Fruit fly (Drosophila melanogaster) whole organism, wandering third instar larva: ENCODE measurements around the gene CG6398.

Experiments used
- Abd-B ChIP-seq: fragments of >200 bp; optimal IDR thresholded peaks from 2 replicates; lab custom pipeline; 2017; ENCODE audit warnings: missing biosample characterization, missing genetic modification characterization
- CG9705 ChIP-seq: fragments of 200-800 bp; sonication (Bioruptor generic); optimal IDR thresholded peaks from 2 replicates; lab custom pipeline; 2018; ENCODE audit warnings: missing biosample characterization, mild to moderate bottlenecking, missing genetic modification characterization
- Dif ChIP-seq: fragments of 200-275, 200-300 bp; sonication (Bioruptor generic); optimal IDR thresholded peaks from 2 replicates; lab custom pipeline; 2018; ENCODE audit warnings: missing biosample characterization, missing genetic modification characterization; ENCODE audit not compliant: partially characterized antibody
- GATAd ChIP-seq: sonication (Bioruptor generic); optimal IDR thresholded peaks from 2 replicates; lab custom pipeline; 2016; ENCODE audit warnings: missing biosample characterization, missing genetic modification characterization
- HLH106 ChIP-seq: fragments of 200-800 bp; optimal IDR thresholded peaks from 3 replicates; lab custom pipeline; 2019; ENCODE audit warnings: missing biosample characterization, mild to moderate bottlenecking, missing genetic modification characterization, moderate library complexity
- Hnf4 ChIP-seq: fragments of 200-800 bp; sonication (Bioruptor generic); optimal IDR thresholded peaks from 2 replicates; lab custom pipeline; 2016; ENCODE audit warnings: missing biosample characterization, mild to moderate bottlenecking, missing genetic modification characterization
- Hr83 ChIP-seq: fragments of 200-300 bp; sonication (Bioruptor generic); optimal IDR thresholded peaks from 2 replicates; lab custom pipeline; 2016; ENCODE audit warnings: missing biosample characterization, mild to moderate bottlenecking, missing genetic modification characterization, moderate library complexity; ENCODE audit not compliant: poor library complexity, severe bottlenecking
- Jra ChIP-seq: sonication (Bioruptor generic); optimal IDR thresholded peaks from 2 replicates; lab custom pipeline; 2016; ENCODE audit warnings: missing biosample characterization, missing genetic modification characterization
- OdsH ChIP-seq: fragments of 200-800 bp; sonication (Bioruptor generic); optimal IDR thresholded peaks from 2 replicates; lab custom pipeline; 2016; ENCODE audit warnings: missing biosample characterization, mild to moderate bottlenecking, missing genetic modification characterization
- Rel ChIP-seq, 2 experiments: fragments of 200-800 bp; sonication (Bioruptor generic) in 1 of 2; optimal IDR thresholded peaks; 2 replicates in 1 of 2; 3 replicates in 1 of 2; lab custom pipeline; 2016 to 2019; ENCODE audit warnings: mild to moderate bottlenecking in 2 of 2, missing biosample characterization in 2 of 2, missing genetic modification characterization in 2 of 2, moderate library complexity in 1 of 2
- Sp1 ChIP-seq: fragments of 200-800 bp; sonication (Bioruptor generic); optimal IDR thresholded peaks from 3 replicates; lab custom pipeline; 2019; ENCODE audit warnings: missing biosample characterization, mild to moderate bottlenecking, missing genetic modification characterization, moderate library complexity
- Vsx2 ChIP-seq: fragments of 200-300, 225-300 bp; sonication (Bioruptor generic); optimal IDR thresholded peaks from 2 replicates; lab custom pipeline; 2018; ENCODE audit warnings: missing biosample characterization, missing genetic modification characterization; ENCODE audit not compliant: partially characterized antibody
- br ChIP-seq: fragments of 200-800 bp; sonication (Bioruptor generic); optimal IDR thresholded peaks from 2 replicates; lab custom pipeline; 2016; ENCODE audit warnings: missing biosample characterization, missing genetic modification characterization
- brk ChIP-seq: fragments of 200-800 bp; sonication (Bioruptor generic); optimal IDR thresholded peaks from 2 replicates; lab custom pipeline; 2016; ENCODE audit warnings: missing biosample characterization, mild to moderate bottlenecking, missing genetic modification characterization
- dl ChIP-seq, 2 experiments: fragments of 175-275, 200-275 bp in 1 of 2; fragments of 200-275 bp in 1 of 2; sonication (Bioruptor generic); optimal IDR thresholded peaks; lab custom pipeline; 2018; ENCODE audit warnings: mild to moderate bottlenecking in 2 of 2, missing biosample characterization in 2 of 2, missing genetic modification characterization in 2 of 2, moderate library complexity in 2 of 2; ENCODE audit not compliant: partially characterized antibody in 2 of 2, insufficient read depth in 1 of 2
- dmrt93B ChIP-seq: fragments of 200-800 bp; sonication (Bioruptor generic); optimal IDR thresholded peaks from 2 replicates; lab custom pipeline; 2018; ENCODE audit warnings: missing biosample characterization, mild to moderate bottlenecking, missing genetic modification characterization
- dsf ChIP-seq: sonication (Bioruptor generic); optimal IDR thresholded peaks from 2 replicates; lab custom pipeline; 2016; ENCODE audit warnings: missing biosample characterization, missing genetic modification characterization, borderline replicate concordance
- ey ChIP-seq: fragments of 200-800 bp; sonication (Bioruptor generic); optimal IDR thresholded peaks from 2 replicates; lab custom pipeline; 2016; ENCODE audit warnings: missing biosample characterization, missing genetic modification characterization
- foxo ChIP-seq, 2 experiments: fragments of 200-800 bp; sonication (Bioruptor generic); optimal IDR thresholded peaks; 2 replicates in 1 of 2; 3 replicates in 1 of 2; lab custom pipeline; 2016 to 2017; ENCODE audit warnings: missing biosample characterization in 2 of 2, missing genetic modification characterization in 2 of 2
- fru ChIP-seq: fragments of 200-800 bp; sonication (Bioruptor generic); optimal IDR thresholded peaks from 3 replicates; lab custom pipeline; 2016; ENCODE audit warnings: missing biosample characterization, mild to moderate bottlenecking, missing genetic modification characterization
- h ChIP-seq: fragments of 200-800 bp; sonication (Bioruptor generic); optimal IDR thresholded peaks from 3 replicates; lab custom pipeline; 2016; ENCODE audit warnings: missing biosample characterization, mild to moderate bottlenecking, missing genetic modification characterization
- jim ChIP-seq: fragments of 175-275, 200-325 bp; sonication (Bioruptor generic); optimal IDR thresholded peaks from 2 replicates; lab custom pipeline; 2016; ENCODE audit warnings: missing biosample characterization, mild to moderate bottlenecking, missing genetic modification characterization
- lola ChIP-seq: fragments of >200 bp; optimal IDR thresholded peaks from 2 replicates; lab custom pipeline; 2017; ENCODE audit warnings: missing biosample characterization, missing genetic modification characterization
- psq ChIP-seq: fragments of 200-800 bp; sonication (Bioruptor generic); optimal IDR thresholded peaks from 3 replicates; lab custom pipeline; 2017; ENCODE audit warnings: missing biosample characterization, mild to moderate bottlenecking, missing genetic modification characterization, moderate library complexity
- rgr ChIP-seq: fragments of 200-800 bp; sonication (Bioruptor generic); optimal IDR thresholded peaks from 3 replicates; lab custom pipeline; 2016; ENCODE audit warnings: missing biosample characterization, mild to moderate bottlenecking, missing genetic modification characterization
- sage ChIP-seq: fragments of 200-800 bp; sonication (Bioruptor generic); optimal IDR thresholded peaks from 2 replicates; lab custom pipeline; 2016; ENCODE audit warnings: missing biosample characterization, mild to moderate bottlenecking, missing genetic modification characterization
- sv ChIP-seq: fragments of 200-800 bp; sonication (Bioruptor generic); optimal IDR thresholded peaks from 3 replicates; lab custom pipeline; 2016; ENCODE audit warnings: missing biosample characterization, missing genetic modification characterization
- tai ChIP-seq: sonication (Bioruptor generic); optimal IDR thresholded peaks from 2 replicates; lab custom pipeline; 2016; ENCODE audit warnings: missing biosample characterization, missing genetic modification characterization
- woc ChIP-seq: sonication (Bioruptor generic); optimal IDR thresholded peaks from 2 replicates; lab custom pipeline; 2016; ENCODE audit warnings: missing biosample characterization, mild to moderate bottlenecking, missing genetic modification characterization

The CG6398 gene

DNA sequence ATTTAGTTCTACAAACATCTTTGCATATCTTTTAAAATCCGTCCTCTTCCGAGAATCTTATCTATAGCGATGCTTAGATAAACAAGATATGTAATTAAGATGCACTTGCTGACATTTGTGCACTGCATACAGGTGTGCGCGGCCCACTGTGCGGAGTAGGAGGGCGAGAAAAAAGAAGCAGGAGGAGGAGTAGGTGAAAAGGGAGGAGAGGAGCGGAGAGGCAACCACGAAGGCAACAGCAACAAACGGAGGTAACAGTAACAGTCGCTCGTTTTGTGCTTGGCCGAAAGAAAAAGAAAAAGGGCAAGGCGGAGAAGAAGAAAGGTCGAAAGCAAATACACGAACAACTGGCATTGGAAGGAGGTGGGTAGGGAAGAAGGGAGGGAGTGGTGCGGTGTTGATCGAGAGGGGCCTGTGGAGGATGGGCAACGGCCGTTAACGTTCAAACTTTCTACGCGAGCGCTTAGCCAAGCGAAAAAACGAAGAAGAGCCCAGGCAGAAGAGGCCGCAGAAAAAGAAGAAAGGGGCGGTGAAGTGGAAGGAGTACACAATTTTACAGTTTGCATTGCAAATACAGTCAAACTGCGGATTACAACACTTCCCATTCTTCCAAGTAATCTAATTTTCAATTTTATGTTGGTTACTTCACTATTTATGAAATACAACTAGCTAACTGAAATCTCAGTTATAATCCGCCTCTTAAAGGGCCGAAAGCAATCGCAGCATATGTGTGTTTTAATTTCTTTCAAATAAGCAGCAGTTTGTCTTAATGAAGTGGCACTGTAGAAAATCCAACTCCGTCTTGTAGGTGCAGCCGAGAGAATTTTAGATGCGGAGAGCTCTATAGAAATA, 1.8 kb downstream of the CG6398 start:
- TF ChIP-seq fru (GFP tag; lab: Kevin White, UChicago) (peak; percentile 52), psq (peak; percentile 97), woc (GFP tag; lab: Kevin White, UChicago) (peak; percentile 43), GATAd (GFP tag; lab: Kevin White, UChicago) (no peak), dl (GFP tag; optimal IDR thresholded peaks at IDR 0.05; lab: Kevin White, UChicago; ENCODE audit: insufficient read depth in 1 of 2, partially characterized antibody in 2 of 2) (no peak)

DNA sequence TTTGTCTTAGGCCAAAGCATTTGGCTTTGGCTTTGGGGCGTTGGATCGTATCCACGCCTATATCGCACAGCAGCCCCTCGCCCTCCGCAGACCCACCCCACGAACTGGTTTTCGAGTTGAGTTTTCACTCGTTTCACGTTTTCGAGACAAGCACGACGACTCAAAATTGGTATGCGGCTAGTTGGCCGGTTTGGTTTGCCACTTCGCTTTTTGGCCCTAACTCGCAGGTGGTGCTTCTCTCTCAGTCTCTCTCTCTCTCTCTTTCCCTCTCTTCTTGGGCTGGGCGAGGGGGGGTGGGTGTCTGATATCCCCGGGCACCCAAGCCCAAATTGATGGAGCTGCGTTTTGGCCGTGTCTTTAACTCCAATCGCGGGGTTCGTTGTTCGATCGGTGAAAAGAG, 3.4 kb downstream of the CG6398 start:
- TF ChIP-seq woc (GFP tag; lab: Kevin White, UChicago) (no peak), psq (peak; percentile 73), Dif (GFP tag; lab: Kevin White, UChicago) (peak; percentile 50), Vsx2 (GFP tag; lab: Kevin White, UChicago) (peak; percentile 70), dl (GFP tag; optimal IDR thresholded peaks at IDR 0.05; lab: Kevin White, UChicago; ENCODE audit: insufficient read depth in 1 of 2, partially characterized antibody in 2 of 2) (peak; percentile 24 to 40), Hnf4 (no peak)
- TF ChIP-seq, all 38 proteins: peak for 4

- TF ChIP-seq dmrt93B (GFP tag; lab: Kevin White, UChicago): no peak
- TF ChIP-seq ey (GFP tag; lab: Kevin White, UChicago): no peak
- no peak for TF ChIP-seq sage (GFP tag; lab: Kevin White, UChicago)
- no peak for TF ChIP-seq lola (GFP tag; lab: Kevin White, UChicago)
- TF ChIP-seq, all 38 proteins: peak for 0
Measured at dm6 chrX:17834754-17835153, 4.1 kb downstream of the CG6398 start.

dm6 chrX:17836420-17836932, 5.8 kb downstream of the CG6398 start:
- TF ChIP-seq Vsx2 (GFP tag; lab: Kevin White, UChicago) (no peak), jim (no peak), lola (GFP tag; lab: Kevin White, UChicago) (no peak), OdsH (no peak), foxo (GFP tag; optimal IDR thresholded peaks at IDR 0.05; lab: Kevin White, UChicago) (no peak)
- TF ChIP-seq, all 38 proteins: peak for 0

- TF ChIP-seq lola (GFP tag; lab: Kevin White, UChicago) (no peak), Hr83 (GFP tag; lab: Kevin White, UChicago) (peak; percentile 64)
Measured at dm6 chrX:17841923-17842322, 11.3 kb downstream of the CG6398 start, which contains the start of gene Taf9. Taf9 (plus strand) TSS chrX:17842161.

DNA sequence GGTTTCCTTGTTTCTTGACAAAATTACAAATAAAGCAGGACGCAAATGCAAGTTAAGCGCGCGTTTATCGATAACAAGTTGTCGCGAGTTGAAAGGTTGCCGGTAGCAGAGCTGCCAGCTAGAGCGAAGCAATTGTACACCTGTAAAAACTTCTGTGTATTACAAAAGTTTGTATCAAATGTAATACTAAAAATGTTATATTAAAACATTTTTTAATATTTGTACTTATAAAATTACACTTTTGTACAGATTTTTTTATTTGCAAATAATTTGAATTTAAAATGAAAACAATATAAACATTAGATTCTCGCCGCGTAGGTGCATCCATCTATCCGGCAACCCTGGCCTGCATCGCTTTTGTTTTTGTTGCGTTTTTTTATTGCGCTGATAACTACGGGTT, 14.0 kb downstream of the CG6398 start, which contains the start of the genes CG8142 and Ucp4A:
CG8142 (minus strand) TSS at position 82 of the 400 bp plus-strand sequence.
Ucp4A (plus strand) TSS at position 327 of the 400 bp plus-strand sequence.
- no peak for TF ChIP-seq Abd-B (GFP tag; lab: Kevin White, UChicago)
- TF ChIP-seq OdsH: peak; percentile 84
- TF ChIP-seq h (GFP tag; lab: Kevin White, UChicago): peak; percentile 91
- TF ChIP-seq brk (GFP tag; lab: Kevin White, UChicago): no peak
- peak; percentile 91 for TF ChIP-seq Sp1 (GFP tag; lab: Kevin White, UChicago)
- peak; percentile 31 for TF ChIP-seq dsf (GFP tag; lab: Kevin White, UChicago)
- peak; percentile 89 for TF ChIP-seq sv
- peak in 1 of 2 experiments; percentile 93 for TF ChIP-seq foxo (GFP tag; optimal IDR thresholded peaks at IDR 0.05; lab: Kevin White, UChicago)
- peak; percentile 70 for TF ChIP-seq ey (GFP tag; lab: Kevin White, UChicago)
- peak; percentile 92 for TF ChIP-seq CG9705 (GFP tag; lab: Kevin White, UChicago)
- TF ChIP-seq Rel (GFP tag; optimal IDR thresholded peaks at IDR 0.05; lab: Kevin White, UChicago): peak; percentile 30
- TF ChIP-seq Rel (tag; optimal IDR thresholded peaks at IDR 0.05; lab: Kevin White, UChicago): peak; percentile 75
- TF ChIP-seq Dif (GFP tag; lab: Kevin White, UChicago): no peak
- TF ChIP-seq dmrt93B (GFP tag; lab: Kevin White, UChicago): peak; percentile 92
- no peak for TF ChIP-seq tai (GFP tag; lab: Kevin White, UChicago)
- peak; percentile 82 for TF ChIP-seq fru (GFP tag; lab: Kevin White, UChicago)
- TF ChIP-seq HLH106: peak; percentile 96
- TF ChIP-seq psq: peak; percentile 83
- TF ChIP-seq rgr: peak; percentile 90
- TF ChIP-seq br (GFP tag; lab: Kevin White, UChicago): peak; percentile 72
- peak; percentile 7 for TF ChIP-seq Jra (GFP tag; lab: Kevin White, UChicago)
